Fruit fly (Drosophila melanogaster) whole organism, embryonic: ENCODE results near the gene eya.

Source experiments
- ATbp ChIP-seq: fragments of 200-800 bp; sonication (Bioruptor generic); optimal IDR thresholded peaks from 2 replicates; lab custom pipeline; 2017; ENCODE audit warnings: missing biosample characterization, mild to moderate bottlenecking, missing genetic modification characterization, missing genetic modification reagents
- Atf-2 ChIP-seq: fragments of 200-800 bp; sonication (Bioruptor generic); optimal IDR thresholded peaks from 2 replicates; lab custom pipeline; 2016; ENCODE audit warnings: missing biosample characterization, missing genetic modification characterization
- Bdp1 ChIP-seq: fragments of 200-800 bp; sonication (Bioruptor generic); optimal IDR thresholded peaks from 3 replicates; lab custom pipeline; 2016; ENCODE audit warnings: missing biosample characterization, missing genetic modification characterization
- CG10147 ChIP-seq: fragments of 200-800 bp; sonication (Bioruptor generic); optimal IDR thresholded peaks from 2 replicates; lab custom pipeline; 2019; ENCODE audit warnings: missing biosample characterization, mild to moderate bottlenecking, missing genetic modification characterization, moderate library complexity
- CG10267 ChIP-seq: fragments of 200-800 bp; sonication (Bioruptor generic); optimal IDR thresholded peaks from 2 replicates; lab custom pipeline; 2018; ENCODE audit warnings: missing biosample characterization, mild to moderate bottlenecking, missing genetic modification characterization, moderate library complexity
- CG10274 ChIP-seq: fragments of 200-800 bp; sonication (Bioruptor generic); optimal IDR thresholded peaks from 3 replicates; lab custom pipeline; 2017; ENCODE audit warnings: missing biosample characterization, mild to moderate bottlenecking, missing genetic modification characterization
- CG10366 ChIP-seq: fragments of 200-800 bp; sonication (Bioruptor generic); IDR thresholded peaks from 2 replicates; pipeline ENCODE4 v1.3.6; 2022; ENCODE audit warnings: missing biosample characterization, missing genetic modification characterization
- CG11085 ChIP-seq: fragments of 200-800 bp; sonication (Bioruptor generic); IDR thresholded peaks from 2 replicates; pipeline ENCODE4 v1.3.6; 2022; ENCODE audit warnings: missing biosample characterization, missing genetic modification characterization
- CG11560 ChIP-seq: fragments of 200-800 bp; sonication (Bioruptor generic); IDR thresholded peaks from 3 replicates; pipeline ENCODE4 v1.3.6; 2022; ENCODE audit warnings: missing biosample characterization, missing genetic modification characterization
- CG12236 ChIP-seq: fragments of 200-800 bp; sonication (Bioruptor generic); optimal IDR thresholded peaks from 2 replicates; lab custom pipeline; 2016; ENCODE audit warnings: missing biosample characterization, missing genetic modification characterization
- CG13624 ChIP-seq: fragments of 200-800 bp; sonication (Bioruptor generic); optimal IDR thresholded peaks from 2 replicates; lab custom pipeline; 2016; ENCODE audit warnings: missing biosample characterization, missing genetic modification characterization
- CG14710 ChIP-seq: fragments of 200-800 bp; sonication (Bioruptor generic); optimal IDR thresholded peaks from 3 replicates; lab custom pipeline; 2019; ENCODE audit warnings: missing biosample characterization, mild to moderate bottlenecking, missing genetic modification characterization, moderate library complexity
- CG17186 ChIP-seq: fragments of 200-800 bp; sonication (Bioruptor generic); optimal IDR thresholded peaks from 3 replicates; lab custom pipeline; 2017; ENCODE audit warnings: missing biosample characterization, missing genetic modification reagents, missing genetic modification characterization
- CG17359 ChIP-seq: fragments of 200-800 bp; sonication (Bioruptor generic); optimal IDR thresholded peaks from 3 replicates; lab custom pipeline; 2018; ENCODE audit warnings: missing biosample characterization, mild to moderate bottlenecking, missing genetic modification characterization, moderate library complexity
- CG2199 ChIP-seq: fragments of 200-800 bp; sonication (Bioruptor generic); IDR thresholded peaks from 3 replicates; pipeline ENCODE4 v1.3.6; 2022; ENCODE audit warnings: missing biosample characterization, missing genetic modification characterization
- CG2202 ChIP-seq: fragments of 200-800 bp; sonication (Bioruptor generic); optimal IDR thresholded peaks from 2 replicates; lab custom pipeline; 2018; ENCODE audit warnings: missing biosample characterization, mild to moderate bottlenecking, missing genetic modification characterization
- CG42726 ChIP-seq: fragments of 200-800 bp; sonication (Bioruptor generic); IDR thresholded peaks from 2 replicates; pipeline ENCODE4 v1.3.6; 2022; ENCODE audit warnings: missing biosample characterization, missing genetic modification characterization; ENCODE audit not compliant: partially characterized antibody
- CG4360 ChIP-seq: fragments of 200-800 bp; sonication (Bioruptor generic); IDR thresholded peaks from 2 replicates; pipeline ENCODE4 v1.3.6; 2022; ENCODE audit warnings: missing biosample characterization, missing genetic modification characterization
- CG6272 ChIP-seq: fragments of 200-800 bp; sonication (Bioruptor generic); IDR thresholded peaks from 2 replicates; pipeline ENCODE4 v1.3.6; 2022; ENCODE audit warnings: missing biosample characterization, missing genetic modification characterization
- CG6689 ChIP-seq: fragments of 200-800 bp; sonication (Bioruptor generic); IDR thresholded peaks from 2 replicates; pipeline ENCODE4 v1.3.6; 2022; ENCODE audit warnings: missing biosample characterization, missing genetic modification characterization
- CG9932 ChIP-seq: fragments of 200-800 bp; sonication (Bioruptor generic); IDR thresholded peaks from 2 replicates; pipeline ENCODE4 v1.3.6; 2022; ENCODE audit warnings: missing biosample characterization, missing genetic modification characterization
- D ChIP-seq, 2 experiments: fragments of 200-800 bp in 1 of 2; fragments of >200 bp in 1 of 2; sonication (Bioruptor generic) in 1 of 2; optimal IDR thresholded peaks; 2 replicates in 1 of 2; 3 replicates in 1 of 2; lab custom pipeline; 2017; ENCODE audit warnings: mild to moderate bottlenecking in 1 of 2, missing biosample characterization in 1 of 2, missing genetic modification characterization in 1 of 2, missing genetic modification reagents in 1 of 2
- Dfd ChIP-seq, 2 experiments: fragments of >200 bp; optimal IDR thresholded peaks; 2 replicates each; lab custom pipeline; 2017; ENCODE audit warnings: missing biosample characterization in 2 of 2, missing genetic modification characterization in 2 of 2
- Dip3 ChIP-seq: fragments of 200-800 bp; sonication (Bioruptor generic); optimal IDR thresholded peaks from 3 replicates; lab custom pipeline; 2016; ENCODE audit warnings: missing biosample characterization, missing genetic modification characterization
- H15 ChIP-seq: fragments of 200-800 bp; sonication (Bioruptor generic); IDR thresholded peaks from 3 replicates; pipeline ENCODE4 v1.3.6; 2022; ENCODE audit warnings: missing biosample characterization, missing genetic modification characterization
- HLH4C ChIP-seq: fragments of 200-800 bp; sonication (Bioruptor generic); IDR thresholded peaks from 3 replicates; pipeline ENCODE4 v1.3.6; 2022; ENCODE audit warnings: missing biosample characterization, missing genetic modification characterization; ENCODE audit not compliant: partially characterized antibody
- Hr78 ChIP-seq, 2 experiments: fragments of 200-800 bp in 1 of 2; fragments of >200 bp in 1 of 2; sonication (Bioruptor generic) in 1 of 2; optimal IDR thresholded peaks; 2 replicates each; lab custom pipeline; 2017 to 2019; ENCODE audit warnings: missing biosample characterization in 2 of 2, missing genetic modification characterization in 2 of 2, mild to moderate bottlenecking in 1 of 2, moderate library complexity in 1 of 2
- Hsf ChIP-seq: fragments of 200-800 bp; sonication (Bioruptor generic); optimal IDR thresholded peaks from 3 replicates; lab custom pipeline; 2016; ENCODE audit warnings: missing biosample characterization, missing genetic modification characterization
- MESR4 ChIP-seq: fragments of 200-800 bp; sonication (Bioruptor generic); optimal IDR thresholded peaks from 2 replicates; lab custom pipeline; 2018; ENCODE audit warnings: missing biosample characterization, mild to moderate bottlenecking, missing genetic modification characterization, moderate library complexity
- MTF-1 ChIP-seq: fragments of 200-800 bp; sonication (Bioruptor generic); optimal IDR thresholded peaks from 2 replicates; lab custom pipeline; 2018; ENCODE audit warnings: missing biosample characterization, mild to moderate bottlenecking, missing genetic modification characterization, borderline replicate concordance
- Mes4 ChIP-seq: fragments of 200-800 bp; sonication (Bioruptor generic); optimal IDR thresholded peaks from 2 replicates; lab custom pipeline; 2016; ENCODE audit warnings: missing biosample characterization, missing genetic modification characterization
- Rx ChIP-seq: fragments of 200-800 bp; sonication (Bioruptor generic); IDR thresholded peaks from 2 replicates; pipeline ENCODE4 v1.3.6; 2022; ENCODE audit warnings: missing biosample characterization, missing genetic modification characterization
- YL-1 ChIP-seq: fragments of 200-800 bp; sonication (Bioruptor generic); optimal IDR thresholded peaks from 3 replicates; lab custom pipeline; 2017; ENCODE audit warnings: missing biosample characterization, mild to moderate bottlenecking, missing genetic modification characterization
- aop ChIP-seq: fragments of 200-800 bp; sonication (Bioruptor generic); IDR thresholded peaks from 2 replicates; pipeline ENCODE4 v1.3.6; 2022; ENCODE audit warnings: missing biosample characterization, missing genetic modification characterization
- ara ChIP-seq: fragments of 200-800 bp; sonication (Bioruptor generic); IDR thresholded peaks from 2 replicates; pipeline ENCODE4 v1.3.6; 2022; ENCODE audit warnings: missing biosample characterization, missing genetic modification characterization
- ase ChIP-seq: fragments of 200-800 bp; sonication (Bioruptor generic); IDR thresholded peaks from 3 replicates; pipeline ENCODE4 v1.3.6; 2022; ENCODE audit warnings: missing biosample characterization, missing genetic modification characterization
- dan ChIP-seq: fragments of 200-800 bp; sonication (Bioruptor generic); IDR thresholded peaks from 2 replicates; pipeline ENCODE4 v1.3.6; 2022; ENCODE audit warnings: missing biosample characterization, missing genetic modification characterization
- disco-r ChIP-seq: fragments of 200-800 bp; sonication (Bioruptor generic); optimal IDR thresholded peaks from 2 replicates; lab custom pipeline; 2016; ENCODE audit warnings: missing biosample characterization, missing genetic modification characterization
- knrl ChIP-seq: fragments of 200-800 bp; sonication (Bioruptor generic); IDR thresholded peaks from 3 replicates; pipeline ENCODE4 v1.3.6; 2022; ENCODE audit warnings: missing biosample characterization, missing genetic modification characterization; ENCODE audit not compliant: partially characterized antibody
- oc ChIP-seq: fragments of 200-800 bp; sonication (Bioruptor generic); optimal IDR thresholded peaks from 2 replicates; lab custom pipeline; 2018; ENCODE audit warnings: missing biosample characterization, mild to moderate bottlenecking, missing genetic modification characterization, moderate library complexity
- onecut ChIP-seq: fragments of 200-800 bp; sonication (Bioruptor generic); IDR thresholded peaks from 2 replicates; pipeline ENCODE4 v1.3.6; 2022; ENCODE audit warnings: missing biosample characterization, missing genetic modification characterization
- otp ChIP-seq: fragments of 200-800 bp; sonication (Bioruptor generic); IDR thresholded peaks from 3 replicates; pipeline ENCODE4, ENCODE4 v1.3.6; 2022; ENCODE audit warnings: missing biosample characterization, missing genetic modification characterization
- phol ChIP-seq: fragments of 200-800 bp; sonication (Bioruptor generic); optimal IDR thresholded peaks from 3 replicates; lab custom pipeline; 2018; ENCODE audit warnings: missing biosample characterization, mild to moderate bottlenecking, missing genetic modification characterization, moderate library complexity
- pnt ChIP-seq: fragments of 200-800 bp; sonication (Bioruptor generic); optimal IDR thresholded peaks from 3 replicates; lab custom pipeline; 2016; ENCODE audit warnings: missing biosample characterization, missing genetic modification characterization
- pzg ChIP-seq: fragments of 200-800 bp; sonication (Bioruptor generic); optimal IDR thresholded peaks from 3 replicates; lab custom pipeline; 2018; ENCODE audit warnings: missing biosample characterization, mild to moderate bottlenecking, missing genetic modification characterization, moderate library complexity
- ro ChIP-seq: fragments of 200-800 bp; sonication (Bioruptor generic); IDR thresholded peaks from 2 replicates; pipeline ENCODE4 v1.3.6; 2022; ENCODE audit warnings: missing biosample characterization, missing genetic modification characterization
- sens ChIP-seq: fragments of 200-800 bp; sonication (Bioruptor generic); peaks from one replicate; lab custom pipeline; 2016; ENCODE audit warnings: missing biosample characterization, missing genetic modification characterization
- sim ChIP-seq: fragments of 200-800 bp; sonication (Bioruptor generic); IDR thresholded peaks from 2 replicates; pipeline ENCODE4 v1.3.6; 2022; ENCODE audit warnings: missing biosample characterization, missing genetic modification characterization
- sr ChIP-seq: fragments of 200-800 bp; sonication (Bioruptor generic); IDR thresholded peaks from 3 replicates; pipeline ENCODE4 v1.3.6; 2022; ENCODE audit warnings: missing biosample characterization, missing genetic modification characterization
- tll ChIP-seq, 2 experiments: fragments of 200-800 bp in 1 of 2; fragments of >200 bp in 1 of 2; sonication (Bioruptor generic) in 1 of 2; optimal IDR thresholded peaks; 2 replicates each; lab custom pipeline; 2017 to 2019; ENCODE audit warnings: missing biosample characterization in 2 of 2, missing genetic modification characterization in 2 of 2, mild to moderate bottlenecking in 1 of 2, moderate library complexity in 1 of 2

Gene eya

dm6 chr2L:6498448-6498847, 48.3 kb downstream of the eya start, which contains the start of gene CG31637 (continued):
- TF ChIP-seq disco-r (GFP tag; lab: Kevin White, UChicago) (no peak), otp (GFP tag; lab: Robert Waterston, UW) (no peak), sr (no peak), ara (GFP tag; lab: Robert Waterston, UW) (peak; percentile 45), MESR4 (GFP tag; lab: Kevin White, UChicago) (peak; percentile 81), CG17359 (tag; lab: Kevin White, UChicago) (peak; percentile 0), H15 (GFP tag; lab: Robert Waterston, UW) (no peak), D (optimal IDR thresholded peaks at IDR 0.05; lab: Kevin White, UChicago) (no peak), D (GFP tag; optimal IDR thresholded peaks at IDR 0.05; lab: Kevin White, UChicago) (no peak), sim (GFP tag; lab: Robert Waterston, UW) (no peak), Dip3 (GFP tag; lab: Kevin White, UChicago) (no peak), HLH4C (GFP tag; lab: Robert Waterston, UW) (no peak), CG10366 (GFP tag; lab: Robert Waterston, UW) (no peak), dan (GFP tag; lab: Robert Waterston, UW) (no peak), pnt (GFP tag; lab: Kevin White, UChicago) (no peak), Hr78 (GFP tag; optimal IDR thresholded peaks at IDR 0.05; lab: Kevin White, UChicago) (no peak), CG10267 (tag; lab: Kevin White, UChicago) (peak; percentile 49), CG6689 (GFP tag; lab: Robert Waterston, UW) (no peak), tll (GFP tag; optimal IDR thresholded peaks at IDR 0.05; lab: Kevin White, UChicago) (peak in 1 of 2 experiments; percentile 45), CG6272 (GFP tag; lab: Robert Waterston, UW) (no peak), CG10274 (GFP tag; lab: Kevin White, UChicago) (no peak), oc (no peak), MTF-1 (GFP tag; lab: Kevin White, UChicago) (no peak), ATbp (GFP tag; lab: Kevin White, UChicago) (no peak), ase (GFP tag; lab: Robert Waterston, UW) (no peak), knrl (GFP tag; lab: Robert Waterston, UW) (peak; percentile 42; the same call in 2 of the 3 replicates), CG13624 (GFP tag; lab: Kevin White, UChicago) (peak; percentile 61), CG10147 (GFP tag; lab: Kevin White, UChicago) (peak; percentile 32), Dfd (GFP tag; optimal IDR thresholded peaks at IDR 0.05; lab: Kevin White, UChicago) (no peak), CG11560 (no peak), CG9932 (GFP tag; lab: Robert Waterston, UW) (0 out of 2 replicates have a peak, but pooled peaks have one; percentile 9), Hsf (GFP tag; lab: Kevin White, UChicago) (no peak), phol (no peak), CG42726 (GFP tag; lab: Robert Waterston, UW) (0 out of 2 replicates have a peak, but pooled peaks have one; percentile 2), CG4360 (GFP tag; lab: Robert Waterston, UW) (no peak), onecut (0 out of 2 replicates have a peak, but pooled peaks have one; percentile 23), Bdp1 (no peak), Rx (GFP tag; lab: Robert Waterston, UW) (no peak), aop (GFP tag; lab: Robert Waterston, UW) (peak; percentile 3; the same call in 1 of the 2 replicates), CG2202 (tag; lab: Kevin White, UChicago) (no peak), sens (GFP tag; lab: Kevin White, UChicago) (peak; percentile 76), pzg (GFP tag; lab: Kevin White, UChicago) (peak; percentile 94), CG11085 (GFP tag; lab: Robert Waterston, UW) (no peak), ro (no peak), YL-1 (GFP tag; lab: Kevin White, UChicago) (peak; percentile 74), Mes4 (no peak), CG12236 (GFP tag; lab: Kevin White, UChicago) (no peak), Atf-2 (GFP tag; lab: Kevin White, UChicago) (no peak), CG14710 (tag; lab: Kevin White, UChicago) (peak; percentile 53), CG2199 (0 out of 3 replicates have a peak, but pooled peaks have one; percentile 11), CG17186 (GFP tag; lab: Kevin White, UChicago) (peak; percentile 51)
